Fruit fly (Drosophila melanogaster) S2 (cell line): ENCODE measurements around the gene sick.

Source experiments
- CG8478 ChIP-seq: fragments of >200 bp; optimal IDR thresholded peaks from 2 replicates; lab custom pipeline; 2018
- CTCF ChIP-seq, 2 experiments: fragments of >200 bp; optimal IDR thresholded peaks; 2 replicates each; lab custom pipeline; 2018

DNA sequence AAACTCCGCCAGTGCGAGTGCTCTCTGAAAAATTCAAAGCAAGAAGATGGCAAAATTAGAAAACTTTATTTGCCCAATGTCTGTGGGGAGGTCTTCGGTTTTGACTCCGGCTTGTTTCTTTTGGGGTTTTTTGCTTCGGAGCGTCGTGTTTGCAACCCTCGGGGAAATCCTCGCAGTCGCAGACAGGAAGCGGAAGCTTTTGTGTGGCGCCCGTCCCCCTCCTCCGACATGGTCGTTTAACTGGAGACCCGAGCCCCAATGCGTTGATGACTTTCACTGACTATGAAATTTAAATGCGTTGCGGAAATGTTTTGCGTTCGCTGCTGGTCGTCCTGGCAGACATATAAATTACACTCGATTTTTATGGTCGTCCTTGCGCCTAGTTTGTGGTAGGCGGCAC, 92.2 kb downstream of the sick start:
- TF ChIP-seq CG8478 (lab: Kevin White, UChicago): no peak
- TF ChIP-seq CTCF (optimal IDR thresholded peaks at IDR 0.05; lab: Kevin White, UChicago): no peak
